Worm (Caenorhabditis elegans) whole organism, early embryonic: ENCODE results near the gene msp-65.

Experiments
- B0310.2 ChIP-seq: sonication (generic microtip); optimal IDR thresholded peaks from 2 replicates; lab custom pipeline; 2016; ENCODE audit warnings: mild to moderate bottlenecking, missing genetic modification characterization, missing compliant biosample characterization
- F13C5.2 ChIP-seq: sonication (generic microtip); optimal IDR thresholded peaks from 2 replicates; lab custom pipeline; 2017; ENCODE audit warnings: mild to moderate bottlenecking, missing genetic modification characterization, inconsistent platforms, missing compliant biosample characterization
- aly-1 ChIP-seq: sonication (generic microtip); optimal IDR thresholded peaks from 2 replicates; lab custom pipeline; 2016; ENCODE audit warnings: missing genetic modification characterization, missing compliant biosample characterization
- ama-1 ChIP-seq: fragments of 150-350 bp; optimal IDR thresholded peaks from 2 replicates; lab custom pipeline; 2014
- ceh-13 ChIP-seq: fragments of 200-800 bp; sonication (Bioruptor generic); optimal IDR thresholded peaks from 2 replicates; lab custom pipeline; 2018; ENCODE audit warnings: mild to moderate bottlenecking, missing genetic modification characterization, missing compliant biosample characterization
- ceh-36 ChIP-seq: sonication (generic microtip); optimal IDR thresholded peaks from 2 replicates; lab custom pipeline; 2016; ENCODE audit warnings: missing genetic modification characterization, inconsistent platforms, missing compliant biosample characterization
- ets-7 ChIP-seq: sonication (generic microtip); optimal IDR thresholded peaks from 2 replicates; lab custom pipeline; 2016; ENCODE audit warnings: missing genotype, missing genetic modification characterization, missing compliant biosample characterization
- flt-1 ChIP-seq: fragments of 200-800 bp; sonication (Bioruptor generic); IDR thresholded peaks from 2 replicates; pipeline ENCODE4 v1.3.6; 2022; ENCODE audit warnings: missing genetic modification characterization, missing compliant biosample characterization
- hmbx-1 ChIP-seq: sonication (generic microtip); optimal IDR thresholded peaks from 2 replicates; lab custom pipeline; 2016; ENCODE audit warnings: mild to moderate bottlenecking, missing genetic modification characterization, missing compliant biosample characterization
- hmg-4 ChIP-seq: fragments of 200-800 bp; sonication (Bioruptor generic); optimal IDR thresholded peaks from 2 replicates; lab custom pipeline; 2018; ENCODE audit warnings: mild to moderate bottlenecking, missing genetic modification characterization, missing compliant biosample characterization
- hnd-1 ChIP-seq: sonication (generic microtip); optimal IDR thresholded peaks from 2 replicates; lab custom pipeline; 2016; ENCODE audit warnings: missing genetic modification characterization, missing compliant biosample characterization
- pes-1 ChIP-seq: fragments of 200-800 bp; sonication (Bioruptor generic); IDR thresholded peaks from 2 replicates; pipeline ENCODE4 v1.3.6; 2022; ENCODE audit warnings: missing genetic modification reagents, missing genetic modification characterization, missing compliant biosample characterization
- scrt-1 ChIP-seq: fragments of 200-800 bp; sonication (Bioruptor generic); IDR thresholded peaks from 2 replicates; pipeline ENCODE4 v1.3.6; 2022; ENCODE audit warnings: missing genetic modification characterization, missing compliant biosample characterization
- sea-1 ChIP-seq: fragments of 200-800 bp; sonication (Bioruptor generic); conservative IDR thresholded peaks from 2 replicates; pipeline ENCODE4 v1.3.6; 2022; ENCODE audit warnings: missing genetic modification characterization, missing compliant biosample characterization
- tbx-11 ChIP-seq: fragments of 200-800 bp; sonication (Bioruptor generic); IDR thresholded peaks from 2 replicates; pipeline ENCODE4 v1.3.6; 2022; ENCODE audit warnings: missing genetic modification characterization, missing compliant biosample characterization
- tbx-37 ChIP-seq: fragments of 200-800 bp; sonication (Bioruptor generic); conservative IDR thresholded peaks from 2 replicates; pipeline ENCODE4 v1.3.6; 2022; ENCODE audit warnings: missing genetic modification reagents, missing genetic modification characterization, missing compliant biosample characterization
- tra-4 ChIP-seq: sonication (generic microtip); optimal IDR thresholded peaks from 2 replicates; lab custom pipeline; 2017; ENCODE audit warnings: missing genetic modification characterization, missing compliant biosample characterization

Gene msp-65

DNA sequence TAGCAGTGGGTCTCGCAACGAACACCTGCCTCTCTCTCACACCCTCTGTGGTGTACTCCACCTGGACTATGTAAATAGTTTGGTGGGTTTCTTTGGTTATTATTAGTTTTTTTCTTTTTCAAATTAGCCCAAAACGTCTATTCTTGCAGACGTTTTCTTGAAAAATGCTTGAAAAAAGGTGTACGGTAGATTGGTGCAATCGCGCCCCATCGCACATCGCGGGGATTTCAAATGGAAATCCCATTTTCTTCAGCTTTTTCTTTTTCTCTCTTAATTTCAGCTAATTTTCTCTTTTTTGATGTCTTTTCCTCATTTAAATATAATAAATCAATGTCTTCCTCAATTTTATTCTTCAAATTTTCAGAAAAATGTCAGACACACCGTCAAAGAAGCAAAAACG lies 37.8 kb downstream of the msp-65 start, which contains the start of gene Y4C6B.1:
Y4C6B.1 (plus strand) TSS at position 365 of the 400 bp plus-strand sequence.
- TF ChIP-seq ama-1 (lab: Kevin White, UChicago) (no peak), pes-1 (0 out of 2 replicates have a peak, but pooled peaks have one; percentile 41), ceh-36 (no peak)

DNA sequence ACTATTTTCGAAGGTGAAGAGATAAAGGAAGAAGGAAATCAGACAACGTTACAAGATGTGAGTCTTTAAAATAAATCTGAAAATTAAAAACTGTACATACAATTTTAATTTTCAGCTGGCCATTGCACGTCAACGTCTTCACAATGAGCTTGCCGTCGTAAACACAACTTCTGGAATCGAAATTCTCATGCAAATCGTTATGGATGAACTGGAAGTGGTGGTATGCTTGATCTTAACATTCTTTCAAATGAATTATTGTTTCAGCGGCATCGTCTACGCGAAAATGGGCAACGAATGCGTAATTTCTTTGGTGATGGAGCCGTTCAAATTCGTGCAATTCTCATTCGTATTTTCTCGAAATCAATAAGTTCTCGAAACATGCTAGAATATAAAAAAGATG lies 38.2 kb downstream of the msp-65 start:
- TF ChIP-seq ets-7 (tag; lab: Kevin White, UChicago) (no peak), ceh-36 (no peak), ama-1 (lab: Kevin White, UChicago) (no peak), aly-1 (tag; lab: Kevin White, UChicago) (no peak), F13C5.2 (tag; lab: Kevin White, UChicago) (no peak), tbx-11 (GFP tag; lab: Robert Waterston, UW) (no peak), B0310.2 (no peak), hmg-4 (GFP tag; lab: Kevin White, UChicago) (no peak), ceh-13 (no peak), flt-1 (no peak), tbx-37 (GFP tag; lab: Robert Waterston, UW) (no peak), scrt-1 (GFP tag; lab: Robert Waterston, UW) (no peak), pes-1 (no peak), tra-4 (no peak), hnd-1 (tag; lab: Kevin White, UChicago) (no peak), hmbx-1 (tag; lab: Kevin White, UChicago) (no peak), sea-1 (GFP tag; lab: Robert Waterston, UW) (no peak)

DNA sequence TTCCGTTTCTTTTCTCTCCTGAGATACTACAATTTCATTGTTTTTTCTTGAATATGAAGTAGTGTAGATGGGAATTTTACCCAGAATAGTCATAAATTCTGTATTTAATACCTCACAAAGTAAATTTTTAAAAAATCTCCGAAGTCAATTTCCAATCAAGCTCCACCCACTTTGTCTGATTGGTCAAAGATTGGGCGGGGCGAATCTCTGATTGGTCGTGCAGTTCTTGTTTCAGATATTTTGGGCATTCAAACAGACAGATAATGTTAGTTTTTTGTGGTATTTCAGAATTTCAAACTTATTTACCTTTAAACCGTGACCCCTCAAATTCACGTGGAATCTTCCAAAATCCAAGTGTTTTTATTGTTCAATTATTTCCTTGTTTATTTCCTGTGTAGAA lies 44.2 kb downstream of the msp-65 start, which contains the start of gene F41H10.5:
F41H10.5 (plus strand) TSS at position 375 of the 400 bp plus-strand sequence.
- no peak for TF ChIP-seq pes-1
- no peak for TF ChIP-seq tbx-37 (GFP tag; lab: Robert Waterston, UW)
- TF ChIP-seq sea-1 (GFP tag; lab: Robert Waterston, UW), result no peak
- TF ChIP-seq ama-1 (lab: Kevin White, UChicago), result no peak
- TF ChIP-seq ceh-36, result no peak
- TF ChIP-seq ets-7 (tag; lab: Kevin White, UChicago), result no peak
- TF ChIP-seq tbx-11 (GFP tag; lab: Robert Waterston, UW), result no peak
- no peak for TF ChIP-seq tra-4
- TF ChIP-seq hmbx-1 (tag; lab: Kevin White, UChicago), result no peak
- no peak for TF ChIP-seq hnd-1 (tag; lab: Kevin White, UChicago)
- TF ChIP-seq B0310.2, result no peak
- TF ChIP-seq F13C5.2 (tag; lab: Kevin White, UChicago), result no peak
- no peak for TF ChIP-seq ceh-13
- TF ChIP-seq scrt-1 (GFP tag; lab: Robert Waterston, UW), result no peak
- TF ChIP-seq hmg-4 (GFP tag; lab: Kevin White, UChicago), result no peak
- TF ChIP-seq flt-1, result no peak
- TF ChIP-seq aly-1 (tag; lab: Kevin White, UChicago), result no peak

DNA sequence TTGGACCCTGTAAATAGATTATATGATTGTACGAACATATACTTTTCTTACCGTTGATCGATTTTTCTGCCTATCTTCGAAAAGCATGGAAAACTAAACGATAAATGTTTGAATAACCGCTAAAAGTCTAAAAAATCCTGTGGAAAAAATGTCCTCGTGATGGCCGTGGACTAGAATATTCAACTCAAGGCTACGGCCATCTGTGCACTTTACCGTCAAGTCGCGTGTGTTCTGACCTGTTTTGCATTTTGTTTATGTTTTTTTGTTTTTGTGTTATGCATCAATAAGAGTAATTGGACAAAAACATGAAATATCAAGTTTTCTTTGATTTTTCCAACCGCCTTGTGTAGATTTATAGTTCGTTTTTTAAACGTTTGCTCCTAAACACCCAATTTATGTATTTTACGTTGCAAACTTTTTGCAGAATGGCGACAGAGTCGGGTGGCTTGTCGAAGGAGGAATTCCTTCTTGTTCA lies 47.8 kb downstream of the msp-65 start, which contains the start of the genes hda-6 and F41H10.4:
hda-6 (minus strand) TSS at position 172 of the 475 bp plus-strand sequence.
F41H10.4 (plus strand) TSS at position 425 of the 475 bp plus-strand sequence.
- TF ChIP-seq hmbx-1 (tag; lab: Kevin White, UChicago) (no peak), sea-1 (GFP tag; lab: Robert Waterston, UW) (no peak), flt-1 (no peak), B0310.2 (no peak), pes-1 (no peak), ceh-13 (no peak), ama-1 (lab: Kevin White, UChicago) (no peak)
